Fruit fly (Drosophila melanogaster): ENCODE results near the gene mRpL2.

Gene mRpL2

DNA sequence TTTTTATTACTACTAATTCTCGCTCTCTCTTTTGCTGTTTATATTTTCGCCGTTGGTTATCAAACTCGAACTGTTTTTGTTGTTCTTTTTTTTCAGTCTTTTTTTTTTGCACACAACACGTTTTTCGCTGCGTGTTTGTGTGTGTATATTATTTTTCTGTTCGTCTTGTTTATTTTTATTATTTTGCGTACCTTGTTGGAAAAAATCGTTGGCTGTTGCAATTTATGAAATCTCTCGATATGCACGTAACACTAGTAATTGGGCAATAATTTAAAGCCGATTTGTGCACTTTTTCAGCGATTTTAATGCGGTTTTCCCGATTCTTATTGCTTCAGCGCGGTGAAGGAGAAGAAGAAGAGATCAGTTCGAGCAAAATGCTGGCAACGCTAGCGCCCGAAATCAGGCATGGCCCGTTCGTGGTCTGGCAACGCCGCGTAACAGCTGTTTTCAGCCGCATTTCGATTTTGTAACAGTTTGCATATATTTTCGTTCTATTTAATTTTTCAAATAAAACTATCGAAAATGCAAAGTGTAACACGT is at the start of gene mRpL2, which contains the start of gene FoxK (continued):
- TF ChIP-seq CG11085 (GFP tag; IDR thresholded peaks at IDR 0.05): no peak
- TF ChIP-seq Dek (tag; optimal IDR thresholded peaks at IDR 0.05): no peak
- no peak for TF ChIP-seq twi (tag; optimal IDR thresholded peaks at IDR 0.05)
- no peak for TF ChIP-seq Six4 (GFP tag; optimal IDR thresholded peaks at IDR 0.05)
- peak; percentile 72 for TF ChIP-seq Sin3A (optimal IDR thresholded peaks at IDR 0.05)
- TF ChIP-seq tin (GFP tag; optimal IDR thresholded peaks at IDR 0.05): no peak
- peak; percentile 69 for TF ChIP-seq CG15514 (GFP tag; optimal IDR thresholded peaks at IDR 0.05)
- no peak for TF ChIP-seq zen (tag; optimal IDR thresholded peaks at IDR 0.05)
- peak; percentile 29 for TF ChIP-seq CG30020 (tag; optimal IDR thresholded peaks at IDR 0.05)
- TF ChIP-seq stc (GFP tag; IDR thresholded peaks at IDR 0.05): no peak
- TF ChIP-seq sima (GFP tag; optimal IDR thresholded peaks at IDR 0.05): no peak
- TF ChIP-seq p53 (GFP tag; optimal IDR thresholded peaks at IDR 0.05): no peak
- TF ChIP-seq mam (GFP tag; optimal IDR thresholded peaks at IDR 0.05): peak; percentile 21
- no peak for TF ChIP-seq CG17361 (GFP tag; IDR thresholded peaks at IDR 0.05)
- TF ChIP-seq CG11456 (GFP tag; IDR thresholded peaks at IDR 0.05): no peak
- TF ChIP-seq bcd (GFP tag; optimal IDR thresholded peaks at IDR 0.05): no peak
- no peak for TF ChIP-seq br (optimal IDR thresholded peaks at IDR 0.05)
- TF ChIP-seq CG3726 (GFP tag; IDR thresholded peaks at IDR 0.05): no peak
- peak; percentile 39 for TF ChIP-seq CG10267 (tag; optimal IDR thresholded peaks at IDR 0.05)
- no peak for TF ChIP-seq CG12071 (GFP tag; optimal IDR thresholded peaks at IDR 0.05)
- peak; percentile 52 for TF ChIP-seq ci (GFP tag; IDR thresholded peaks at IDR 0.05)
- no peak for TF ChIP-seq CG7745 (tag; optimal IDR thresholded peaks at IDR 0.05)
- peak; percentile 53 for TF ChIP-seq CG17186 (GFP tag; optimal IDR thresholded peaks at IDR 0.05)
- TF ChIP-seq B-H2 (GFP tag; optimal IDR thresholded peaks at IDR 0.05): no peak
- no peak for TF ChIP-seq CG6854 (GFP tag; optimal IDR thresholded peaks at IDR 0.05)
- no peak for TF ChIP-seq emc (GFP tag; optimal IDR thresholded peaks at IDR 0.05)
- TF ChIP-seq chif (GFP tag; optimal IDR thresholded peaks at IDR 0.05): no peak
- TF ChIP-seq CG2120 (GFP tag; optimal IDR thresholded peaks at IDR 0.05): peak; percentile 40
- TF ChIP-seq fd3F (GFP tag; optimal IDR thresholded peaks at IDR 0.05): no peak
- no peak for TF ChIP-seq Hr39 (optimal IDR thresholded peaks at IDR 0.05)
- TF ChIP-seq slou (GFP tag; optimal IDR thresholded peaks at IDR 0.05): no peak
- TF ChIP-seq shn (GFP tag; optimal IDR thresholded peaks at IDR 0.05): no peak
- no peak for TF ChIP-seq Ada2b (GFP tag; IDR thresholded peaks at IDR 0.05)
- no peak for TF ChIP-seq Fer1 (GFP tag; optimal IDR thresholded peaks at IDR 0.05)
- no peak for TF ChIP-seq CG32772 (GFP tag; IDR thresholded peaks at IDR 0.05)
- no peak for TF ChIP-seq fd64A (GFP tag; optimal IDR thresholded peaks at IDR 0.05)
- no peak for TF ChIP-seq Ets65A (GFP tag)
- no peak for TF ChIP-seq chn (GFP tag; optimal IDR thresholded peaks at IDR 0.05)
- TF ChIP-seq corto (GFP tag; optimal IDR thresholded peaks at IDR 0.05): no peak
- TF ChIP-seq CG10431 (GFP tag; optimal IDR thresholded peaks at IDR 0.05): no peak
- peak; percentile 68 for TF ChIP-seq Drgx (GFP tag; IDR thresholded peaks at IDR 0.05)
- TF ChIP-seq az2 (GFP tag; optimal IDR thresholded peaks at IDR 0.05): no peak
- no peak for TF ChIP-seq da (GFP tag; optimal IDR thresholded peaks at IDR 0.05)
- TF ChIP-seq unpg (GFP tag; optimal IDR thresholded peaks at IDR 0.05): no peak
- no peak for TF ChIP-seq CG10147 (GFP tag; optimal IDR thresholded peaks at IDR 0.05)
- no peak for TF ChIP-seq CG12942 (GFP tag; optimal IDR thresholded peaks at IDR 0.05)
- TF ChIP-seq CG16779 (GFP tag; IDR thresholded peaks at IDR 0.05): no peak
- no peak for TF ChIP-seq CG3163 (GFP tag; optimal IDR thresholded peaks at IDR 0.05)
- peak; percentile 54 for TF ChIP-seq HmgZ (tag; optimal IDR thresholded peaks at IDR 0.05)
- TF ChIP-seq kah (GFP tag; optimal IDR thresholded peaks at IDR 0.05): no peak
- TF ChIP-seq bigmax (GFP tag; optimal IDR thresholded peaks at IDR 0.05): no peak
- no peak for TF ChIP-seq Lpt (GFP tag; optimal IDR thresholded peaks at IDR 0.05)
- peak; percentile 89 for TF ChIP-seq ewg (GFP tag; optimal IDR thresholded peaks at IDR 0.05)
- TF ChIP-seq CG3838 (GFP tag; optimal IDR thresholded peaks at IDR 0.05): no peak

Data from whole organism, embryonic.